Fruit fly (Drosophila melanogaster): ENCODE results near the gene dtn.
A peak's percentile ranks its signal among the peaks of the same experiment; 100 is the strongest.

Gene dtn

DNA sequence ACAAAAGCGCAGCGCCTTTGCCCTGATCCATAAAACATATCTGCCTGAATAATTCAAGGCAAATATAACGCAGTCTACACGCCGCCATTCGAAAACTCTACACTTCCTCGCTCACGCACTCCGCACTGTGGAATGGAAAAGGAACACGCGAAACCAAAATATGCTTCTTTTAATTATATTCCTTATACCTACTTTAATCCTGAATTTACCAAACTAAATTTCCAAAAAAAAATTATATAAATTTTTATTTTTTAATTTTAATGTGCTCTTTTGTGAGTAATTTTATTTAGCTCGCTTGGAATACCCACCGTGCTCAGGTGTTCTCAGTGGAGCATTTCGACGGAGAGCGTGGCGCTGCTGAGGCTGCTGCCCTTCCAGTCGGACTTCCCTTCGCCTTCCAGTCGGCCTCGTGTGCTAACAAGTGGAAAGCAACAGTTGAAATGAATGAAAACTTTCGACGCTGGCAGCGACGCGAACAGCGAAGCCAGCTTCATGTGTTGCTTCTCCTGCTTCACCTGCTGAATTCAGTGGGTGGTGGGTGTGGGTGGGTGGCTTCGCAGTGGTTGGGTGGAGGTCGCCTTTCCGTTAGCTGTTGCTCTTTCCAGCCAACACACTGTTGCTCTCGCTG lies 32.1 kb upstream of the dtn start (continued):
- TF ChIP-seq dl (GFP tag; optimal IDR thresholded peaks at IDR 0.05; ENCODE audit: insufficient read depth in 1 of 2, partially characterized antibody in 2 of 2) (no peak), fru (GFP tag; optimal IDR thresholded peaks at IDR 0.05) (peak; percentile 47)

DNA sequence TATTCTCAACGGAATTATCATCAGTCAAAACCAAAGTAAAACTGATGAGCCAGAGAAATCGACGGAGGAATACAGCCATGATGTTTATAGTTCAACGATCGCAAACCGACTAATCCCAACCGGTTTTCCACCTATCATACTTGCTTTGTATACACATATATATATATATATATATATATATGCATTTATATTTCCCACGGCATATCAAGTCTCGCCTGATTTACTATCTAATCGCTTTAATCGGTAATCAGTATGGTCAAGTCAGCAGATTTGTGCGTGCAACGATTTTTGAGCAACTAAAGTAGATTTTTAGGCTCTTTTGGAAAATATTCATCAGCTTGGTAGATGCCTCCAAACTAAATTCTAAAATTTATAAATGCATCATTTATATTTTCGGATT lies 29.1 kb upstream of the dtn start, which contains the start of gene CG32750:
Gene CG32750, minus strand, starts transcription at position 101 of the 400 bp plus-strand sequence.
- TF ChIP-seq dl (GFP tag; optimal IDR thresholded peaks at IDR 0.05; ENCODE audit: insufficient read depth in 1 of 2, partially characterized antibody in 2 of 2) (no peak), foxo (GFP tag; optimal IDR thresholded peaks at IDR 0.05) (no peak), sv (GFP tag; optimal IDR thresholded peaks at IDR 0.05) (no peak), Mio (GFP tag; optimal IDR thresholded peaks at IDR 0.05) (no peak), br (GFP tag; optimal IDR thresholded peaks at IDR 0.05) (no peak), dsf (GFP tag; optimal IDR thresholded peaks at IDR 0.05; ENCODE audit: borderline replicate concordance) (no peak), OdsH (GFP tag; optimal IDR thresholded peaks at IDR 0.05) (no peak), h (GFP tag; optimal IDR thresholded peaks at IDR 0.05) (no peak), CG9705 (GFP tag; optimal IDR thresholded peaks at IDR 0.05) (no peak), tai (GFP tag; optimal IDR thresholded peaks at IDR 0.05) (no peak), psq (GFP tag; optimal IDR thresholded peaks at IDR 0.05) (no peak), Myc (optimal IDR thresholded peaks at IDR 0.05) (no peak), Jra (GFP tag; optimal IDR thresholded peaks at IDR 0.05) (no peak)

DNA sequence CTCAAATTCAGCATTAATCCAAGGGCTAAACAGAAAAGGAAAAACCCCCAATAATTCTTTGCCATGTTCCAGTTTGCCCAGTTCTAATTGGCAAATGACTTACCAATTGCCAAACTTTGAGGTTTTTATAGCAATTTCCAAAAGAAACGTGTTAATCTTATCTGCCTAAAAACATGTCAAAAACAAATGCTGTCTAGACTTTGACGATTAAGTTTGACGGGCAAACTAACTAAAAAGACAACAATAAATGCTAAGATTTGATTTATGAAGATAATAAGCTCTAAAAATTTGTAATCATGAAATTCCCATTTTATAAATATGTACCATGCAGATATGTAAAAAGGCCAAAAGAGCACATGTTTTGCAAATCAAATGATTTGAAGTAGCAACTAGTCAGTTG lies 26.9 kb upstream of the dtn start, which contains the start of gene CG32751:
Gene CG32751, minus strand, starts transcription at position 101 of the 400 bp plus-strand sequence.
- TF ChIP-seq N (GFP tag; optimal IDR thresholded peaks at IDR 0.05) (no peak), lola (GFP tag; optimal IDR thresholded peaks at IDR 0.05) (no peak), dmrt93B (GFP tag; optimal IDR thresholded peaks at IDR 0.05) (no peak), Sp1 (GFP tag; optimal IDR thresholded peaks at IDR 0.05) (no peak), CG32264 (GFP tag; optimal IDR thresholded peaks at IDR 0.05) (no peak), sv (GFP tag; optimal IDR thresholded peaks at IDR 0.05) (no peak), Hr83 (GFP tag; optimal IDR thresholded peaks at IDR 0.05; ENCODE audit: poor library complexity, severe bottlenecking) (no peak), dl (GFP tag; optimal IDR thresholded peaks at IDR 0.05; ENCODE audit: insufficient read depth in 1 of 2, partially characterized antibody in 2 of 2) (no peak), Vsx2 (GFP tag; optimal IDR thresholded peaks at IDR 0.05; ENCODE audit: partially characterized antibody) (no peak), Hr78 (GFP tag; optimal IDR thresholded peaks at IDR 0.05) (no peak), Myc (optimal IDR thresholded peaks at IDR 0.05) (no peak)

DNA sequence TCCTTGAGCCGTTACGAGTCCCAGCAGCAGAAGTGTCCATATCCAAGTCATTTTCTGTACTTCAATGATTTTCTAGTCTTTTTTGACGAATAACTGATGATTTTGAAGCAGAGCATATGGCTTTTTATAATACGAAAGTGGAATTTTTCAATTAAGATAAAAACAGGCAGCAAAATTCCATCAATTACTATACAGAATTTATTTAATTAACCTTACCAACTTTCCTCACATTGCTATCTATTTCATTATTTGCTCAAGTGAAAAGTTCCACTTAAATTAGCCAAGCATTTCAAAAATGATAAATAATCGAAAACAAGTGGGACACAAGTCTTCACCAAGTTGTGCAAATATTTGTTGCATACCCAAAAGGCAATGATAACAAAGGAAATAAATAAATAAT lies 25.7 kb upstream of the dtn start, which contains the start of gene CG43090:
Gene CG43090, minus strand, starts transcription at position 101 of the 400 bp plus-strand sequence.
- TF ChIP-seq Vsx2 (GFP tag; optimal IDR thresholded peaks at IDR 0.05; ENCODE audit: partially characterized antibody) (no peak), Dfd (GFP tag; optimal IDR thresholded peaks at IDR 0.05) (no peak), sv (GFP tag; optimal IDR thresholded peaks at IDR 0.05) (no peak), fru (GFP tag; optimal IDR thresholded peaks at IDR 0.05) (no peak), CG32264 (GFP tag; optimal IDR thresholded peaks at IDR 0.05) (no peak)

DNA sequence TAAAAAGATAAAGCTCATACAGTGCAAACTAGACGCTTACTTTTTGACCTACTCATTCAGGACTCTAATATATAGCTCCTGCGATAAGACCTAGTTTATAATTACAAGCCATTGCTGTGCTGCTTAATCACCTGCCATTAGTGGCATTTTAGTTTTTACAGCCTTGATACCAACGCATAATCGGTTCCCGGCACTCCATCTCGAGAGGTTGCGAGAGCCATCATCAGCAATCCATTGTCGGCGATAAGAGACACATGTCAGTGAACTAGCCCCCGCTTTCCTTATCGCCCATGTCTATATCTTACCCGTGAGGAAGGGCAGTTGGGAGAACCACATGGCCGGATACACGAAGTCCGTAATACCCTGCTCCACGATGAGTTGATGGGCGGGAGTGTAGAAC lies 24.0 kb upstream of the dtn start:
- TF ChIP-seq HLH106 (tag; optimal IDR thresholded peaks at IDR 0.05) (no peak), OdsH (GFP tag; optimal IDR thresholded peaks at IDR 0.05) (no peak), CG9705 (GFP tag; optimal IDR thresholded peaks at IDR 0.05) (no peak), lola (GFP tag; optimal IDR thresholded peaks at IDR 0.05) (no peak), br (GFP tag; optimal IDR thresholded peaks at IDR 0.05) (no peak), pan (optimal IDR thresholded peaks at IDR 0.05) (no peak), tai (GFP tag; optimal IDR thresholded peaks at IDR 0.05) (no peak), GATAd (GFP tag; optimal IDR thresholded peaks at IDR 0.05) (no peak), Hr78 (GFP tag; optimal IDR thresholded peaks at IDR 0.05) (no peak), CG32264 (GFP tag; optimal IDR thresholded peaks at IDR 0.05) (no peak), dl (GFP tag; optimal IDR thresholded peaks at IDR 0.05; ENCODE audit: insufficient read depth in 1 of 2, partially characterized antibody in 2 of 2) (no peak), Myc (optimal IDR thresholded peaks at IDR 0.05) (no peak), fru (GFP tag; optimal IDR thresholded peaks at IDR 0.05) (no peak)

DNA sequence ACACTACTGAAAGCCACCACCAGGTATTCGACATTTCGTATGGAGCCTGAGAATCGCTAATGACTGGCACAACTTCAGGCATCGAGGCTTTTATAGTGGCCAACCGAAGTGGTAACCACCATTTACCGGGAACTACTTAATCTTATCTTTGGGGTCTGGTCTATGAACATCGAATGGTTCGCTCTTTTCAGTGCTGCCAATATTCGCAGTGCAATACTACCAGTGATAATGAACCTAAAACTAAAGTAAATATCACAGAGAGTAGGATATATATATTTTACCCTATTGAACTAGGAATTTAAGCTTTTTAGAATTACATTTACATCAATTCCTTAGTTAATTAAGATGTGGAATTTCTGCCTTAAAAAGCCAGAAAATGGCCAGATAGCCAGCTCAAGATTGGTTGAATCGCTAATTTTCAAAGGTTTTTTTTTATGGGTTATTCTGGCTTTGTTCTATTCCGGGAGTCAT lies 22.9 kb upstream of the dtn start, which contains the start of gene vanin-like:
Gene vanin-like, minus strand, starts transcription at position 51 of the 471 bp plus-strand sequence.
- TF ChIP-seq pan (optimal IDR thresholded peaks at IDR 0.05) (no peak), Myc (optimal IDR thresholded peaks at IDR 0.05) (peak; percentile 25)
